Worm (Caenorhabditis elegans): ENCODE data around the gene C37C3.9.

ce11 chrV:7856641-7857040 lies 2.1 kb upstream of the C37C3.9 start:
- no peak for TF ChIP-seq ama-1 (optimal IDR thresholded peaks at IDR 0.05)
- TF ChIP-seq tbx-11 (GFP tag; IDR thresholded peaks at IDR 0.05) = no peak
- TF ChIP-seq hnd-1 (tag; optimal IDR thresholded peaks at IDR 0.05) = no peak
- no peak for TF ChIP-seq pes-1 (GFP tag; IDR thresholded peaks at IDR 0.05)
- no peak for TF ChIP-seq tbx-37 (GFP tag; conservative IDR thresholded peaks at IDR 0.05)
- no peak for TF ChIP-seq aly-1 (tag; optimal IDR thresholded peaks at IDR 0.05)
- TF ChIP-seq scrt-1 (GFP tag; IDR thresholded peaks at IDR 0.05) = no peak
- TF ChIP-seq ceh-36 (tag; optimal IDR thresholded peaks at IDR 0.05) = no peak
- no peak for TF ChIP-seq B0310.2 (tag; optimal IDR thresholded peaks at IDR 0.05)
- no peak for TF ChIP-seq flt-1 (GFP tag; IDR thresholded peaks at IDR 0.05)
- TF ChIP-seq hmg-4 (GFP tag; optimal IDR thresholded peaks at IDR 0.05) = no peak

All from whole organism, early embryonic.